Comparison of ENCODE assay signal across 1 worm cellular context in the genomic region with DNA sequence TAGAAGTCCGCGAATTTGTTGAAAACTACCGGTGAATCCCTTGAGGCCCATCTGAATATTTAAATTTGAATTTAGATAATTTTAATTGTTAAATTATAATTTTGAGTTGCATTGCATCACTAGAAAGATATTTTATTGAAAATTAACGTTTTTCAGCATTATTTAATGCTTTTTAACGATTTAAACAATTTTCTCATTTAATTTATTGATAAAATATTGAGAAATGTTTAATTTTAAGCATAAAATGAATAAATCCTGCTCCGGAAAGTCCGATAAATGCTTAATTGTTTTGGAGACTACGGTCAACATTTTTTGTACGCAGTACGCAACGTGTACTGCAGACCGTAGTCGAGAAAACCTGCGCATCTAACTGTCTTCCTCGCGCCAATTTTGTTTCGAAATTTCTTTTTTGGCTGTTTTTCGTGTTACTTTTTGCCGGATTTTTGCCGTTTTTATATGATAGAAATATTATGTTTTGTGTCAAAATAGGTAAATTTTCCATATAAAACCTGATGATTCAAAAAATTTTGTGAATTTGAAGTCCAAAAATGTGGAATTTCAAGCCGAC.
TF ChIP-seq lines count a peak whose summit lies in the region.

A gene (minus strand): TSS at position 51 of the 568 bp plus-strand sequence.
A gene (minus strand): TSS at position 51 of the 568 bp plus-strand sequence.
A gene (plus strand): TSS at position 383 of the 568 bp plus-strand sequence.

TF ChIP-seq in whole organism, L4 larva, 104 proteins besides CTCF, POLR2A, EP300 and RAD21 (continued from another document):
- no peak for TF ChIP-seq daf-8 (GFP tag; IDR thresholded peaks at IDR 0.05; lab: Robert Waterston, UW)
- peak; percentile 58 for TF ChIP-seq mxl-3 (GFP tag; optimal IDR thresholded peaks at IDR 0.05; lab: Kevin White, UChicago)
- peak; percentile 78 for TF ChIP-seq hmg-1.1 (GFP tag; IDR thresholded peaks at IDR 0.05; lab: Robert Waterston, UW)
- TF ChIP-seq lin-29 (GFP tag; IDR thresholded peaks at IDR 0.05; lab: Robert Waterston, UW): no peak
- TF ChIP-seq lin-1 (GFP tag; IDR thresholded peaks at IDR 0.05; lab: Robert Waterston, UW): 0 out of 2 replicates have a peak, but pooled peaks have one; percentile 9
- TF ChIP-seq nhr-10 (tag; optimal IDR thresholded peaks at IDR 0.05; lab: Kevin White, UChicago): no peak
- TF ChIP-seq mxl-2 (GFP tag; conservative IDR thresholded peaks at IDR 0.05; lab: Robert Waterston, UW): no peak
- TF ChIP-seq unc-62 (GFP tag; optimal IDR thresholded peaks at IDR 0.05 in 1 of 2; lab: Kevin White, UChicago): no peak
- TF ChIP-seq unc-62 (tag; optimal IDR thresholded peaks at IDR 0.05; lab: Kevin White, UChicago): no peak
- TF ChIP-seq Y5F2A.4 (GFP tag; optimal IDR thresholded peaks at IDR 0.05; lab: Kevin White, UChicago): no peak
- TF ChIP-seq saeg-2 (GFP tag; IDR thresholded peaks at IDR 0.05; lab: Robert Waterston, UW): no peak
- TF ChIP-seq gei-8 (GFP tag; optimal IDR thresholded peaks at IDR 0.05; lab: Kevin White, UChicago): no peak
- TF ChIP-seq hif-1 (tag; optimal IDR thresholded peaks at IDR 0.05; lab: Kevin White, UChicago): peak in 1 of 2 experiments; percentile 85
- peak; percentile 9 for TF ChIP-seq nhr-102 (tag; optimal IDR thresholded peaks at IDR 0.05; lab: Kevin White, UChicago)
- peak; percentile 92 for TF ChIP-seq hlh-30 (tag; optimal IDR thresholded peaks at IDR 0.05; lab: Kevin White, UChicago; ENCODE audit: insufficient read depth)
- TF ChIP-seq nhr-76 (tag; optimal IDR thresholded peaks at IDR 0.05; lab: Kevin White, UChicago): no peak
- TF ChIP-seq zfp-3 (GFP tag; conservative IDR thresholded peaks at IDR 0.05; lab: Robert Waterston, UW): no peak
- TF ChIP-seq lsy-2 (tag; optimal IDR thresholded peaks at IDR 0.05; lab: Kevin White, UChicago): peak; percentile 97 to 100
- TF ChIP-seq F10B5.3 (tag; optimal IDR thresholded peaks at IDR 0.05; lab: Kevin White, UChicago): no peak
- no peak for TF ChIP-seq dmd-8 (GFP tag; IDR thresholded peaks at IDR 0.05; lab: Robert Waterston, UW)
- peak; percentile 78 for TF ChIP-seq fkh-10 (GFP tag; optimal IDR thresholded peaks at IDR 0.05; lab: Kevin White, UChicago)
- TF ChIP-seq ces-1 (GFP tag; optimal IDR thresholded peaks at IDR 0.05; lab: Kevin White, UChicago): no peak
- no peak for TF ChIP-seq ceh-32 (tag; optimal IDR thresholded peaks at IDR 0.05; lab: Kevin White, UChicago; ENCODE audit: poor library complexity)
- TF ChIP-seq vab-7 (GFP tag; IDR thresholded peaks at IDR 0.05; lab: Robert Waterston, UW): peak; percentile 60; the same call in 1 of the 2 replicates
- no peak for TF ChIP-seq nhr-237 (tag; optimal IDR thresholded peaks at IDR 0.05; lab: Kevin White, UChicago)
- TF ChIP-seq rbr-2 (tag; optimal IDR thresholded peaks at IDR 0.05; lab: Kevin White, UChicago): peak; percentile 76
- no peak for TF ChIP-seq set-16 (GFP tag; IDR thresholded peaks at IDR 0.05; lab: Robert Waterston, UW)
- peak; percentile 88 for TF ChIP-seq aha-1 (tag; lab: Kevin White, UChicago)
- peak; percentile 83 for TF ChIP-seq lin-38 (GFP tag; IDR thresholded peaks at IDR 0.05; lab: Robert Waterston, UW)
- TF ChIP-seq dmd-9 (GFP tag; IDR thresholded peaks at IDR 0.05; lab: Robert Waterston, UW): no peak
- peak; percentile 97 for TF ChIP-seq nhr-77 (tag; optimal IDR thresholded peaks at IDR 0.05; lab: Kevin White, UChicago)
- no peak for TF ChIP-seq sdz-12 (GFP tag; optimal IDR thresholded peaks at IDR 0.05; lab: Kevin White, UChicago)
- no peak for TF ChIP-seq zip-2 (tag; optimal IDR thresholded peaks at IDR 0.05; lab: Kevin White, UChicago)
- TF ChIP-seq php-3 (GFP tag; IDR thresholded peaks at IDR 0.05; lab: Robert Waterston, UW): 0 out of 2 replicates have a peak, but pooled peaks have one; percentile 14
- TF ChIP-seq nhr-28 (tag; optimal IDR thresholded peaks at IDR 0.05; lab: Kevin White, UChicago): peak; percentile 60
- TF ChIP-seq daf-12 (tag; optimal IDR thresholded peaks at IDR 0.05; lab: Kevin White, UChicago): no peak
